Worm (Caenorhabditis elegans): ENCODE data around the gene prp-6.

- TF ChIP-seq him-1 (tag; optimal IDR thresholded peaks at IDR 0.05) (no peak), W03F9.2 (tag; optimal IDR thresholded peaks at IDR 0.05) (no peak)
Observed at ce11 chrV:18014116-18014515, 8.2 kb upstream of the prp-6 start, which contains the start of gene srh-133.
